Worm (Caenorhabditis elegans): ENCODE results near the gene T05H4.4.

The T05H4.4 gene

ce11 chrV:6453122-6453521 is 14.4 kb downstream of the T05H4.4 start, which contains the start of gene acl-9 (continued):
- no peak for TF ChIP-seq Y53F4B.3 (GFP tag; IDR thresholded peaks at IDR 0.05)
- no peak for TF ChIP-seq egl-18 (GFP tag; IDR thresholded peaks at IDR 0.05)
- no peak for TF ChIP-seq C06A6.2 (GFP tag; conservative IDR thresholded peaks at IDR 0.05)
- no peak for TF ChIP-seq die-1 (tag; optimal IDR thresholded peaks at IDR 0.05)
- no peak for TF ChIP-seq mcd-1 (GFP tag; IDR thresholded peaks at IDR 0.05)
- TF ChIP-seq lin-54 (GFP tag; optimal IDR thresholded peaks at IDR 0.05): no peak
- TF ChIP-seq bed-2 (GFP tag; IDR thresholded peaks at IDR 0.05): no peak
- no peak for TF ChIP-seq F52B5.7 (tag; optimal IDR thresholded peaks at IDR 0.05)
- no peak for TF ChIP-seq F37B4.10 (GFP tag; IDR thresholded peaks at IDR 0.05)
- no peak for TF ChIP-seq dpl-1 (GFP tag; optimal IDR thresholded peaks at IDR 0.05)
- TF ChIP-seq ceh-40 (GFP tag; IDR thresholded peaks at IDR 0.05): no peak
- TF ChIP-seq nhr-90 (tag; optimal IDR thresholded peaks at IDR 0.05): no peak
- no peak for TF ChIP-seq unc-62 (GFP tag; optimal IDR thresholded peaks at IDR 0.05)
- TF ChIP-seq rcor-1 (GFP tag; IDR thresholded peaks at IDR 0.05): 0 out of 2 replicates have a peak, but pooled peaks have one; percentile 7
- TF ChIP-seq snpc-1.1 (tag; optimal IDR thresholded peaks at IDR 0.05; ENCODE audit: insufficient read depth): no peak
- no peak for TF ChIP-seq unc-130 (GFP tag; optimal IDR thresholded peaks at IDR 0.05)
- TF ChIP-seq F10E7.11 (tag; optimal IDR thresholded peaks at IDR 0.05): no peak
- TF ChIP-seq K11D2.4 (GFP tag; IDR thresholded peaks at IDR 0.05): no peak
- no peak for TF ChIP-seq cebp-2 (GFP tag; IDR thresholded peaks at IDR 0.05)
- no peak for TF ChIP-seq F49E8.2 (tag; optimal IDR thresholded peaks at IDR 0.05; ENCODE audit: insufficient read depth)
- TF ChIP-seq ceh-79 (tag; optimal IDR thresholded peaks at IDR 0.05): peak; percentile 25
- TF ChIP-seq ztf-18 (tag; optimal IDR thresholded peaks at IDR 0.05): no peak
- 0 out of 2 replicates have a peak, but pooled peaks have one; percentile 11 for TF ChIP-seq ekl-4 (GFP tag; IDR thresholded peaks at IDR 0.05)

- TF ChIP-seq C17E4.6 (GFP tag; IDR thresholded peaks at IDR 0.05) (no peak), madf-10 (tag; optimal IDR thresholded peaks at IDR 0.05) (no peak), gei-17 (GFP tag; optimal IDR thresholded peaks at IDR 0.05) (no peak), lin-54 (GFP tag; optimal IDR thresholded peaks at IDR 0.05) (no peak), T07F8.4 (tag; optimal IDR thresholded peaks at IDR 0.05) (no peak), akir-1 (GFP tag; optimal IDR thresholded peaks at IDR 0.05) (no peak), Y79H2A.3 (GFP tag; conservative IDR thresholded peaks at IDR 0.05) (no peak), pbrm-1 (GFP tag; IDR thresholded peaks at IDR 0.05) (no peak), rcor-1 (GFP tag; IDR thresholded peaks at IDR 0.05) (no peak), snpc-4 (GFP tag; optimal IDR thresholded peaks at IDR 0.05) (no peak), snpc-4 (tag; optimal IDR thresholded peaks at IDR 0.05) (no peak), ccch-3 (GFP tag; optimal IDR thresholded peaks at IDR 0.05) (no peak), Y67H2A.10 (GFP tag; conservative IDR thresholded peaks at IDR 0.05) (no peak), T26A5.8 (tag; optimal IDR thresholded peaks at IDR 0.05) (no peak)
These were observed 18.2 kb downstream of the T05H4.4 start for ce11 chrV:6456903-6457302.

- TF ChIP-seq madf-3 (GFP tag; IDR thresholded peaks at IDR 0.05) (no peak), F52B5.7 (tag; optimal IDR thresholded peaks at IDR 0.05) (no peak), rec-8 (tag; optimal IDR thresholded peaks at IDR 0.05) (no peak), nhr-90 (tag; optimal IDR thresholded peaks at IDR 0.05) (no peak), die-1 (tag; optimal IDR thresholded peaks at IDR 0.05) (no peak), Y56A3A.18 (GFP tag; IDR thresholded peaks at IDR 0.05) (no peak), aptf-3 (GFP tag; IDR thresholded peaks at IDR 0.05) (no peak), C06A6.2 (GFP tag; conservative IDR thresholded peaks at IDR 0.05) (no peak), unc-130 (GFP tag; optimal IDR thresholded peaks at IDR 0.05) (no peak), nhr-80 (tag; optimal IDR thresholded peaks at IDR 0.05) (no peak), nfyb-1 (GFP tag; IDR thresholded peaks at IDR 0.05) (no peak), lsy-27 (tag; optimal IDR thresholded peaks at IDR 0.05; ENCODE audit: borderline replicate concordance, insufficient read depth) (no peak), ceh-91 (GFP tag; IDR thresholded peaks at IDR 0.05) (no peak)
These were observed 19.7 kb downstream of the T05H4.4 start for ce11 chrV:6458302-6458998.

Measured in whole organism, young adult.